Fruit fly (Drosophila melanogaster): ENCODE measurements around the gene CG7272.

DNA sequence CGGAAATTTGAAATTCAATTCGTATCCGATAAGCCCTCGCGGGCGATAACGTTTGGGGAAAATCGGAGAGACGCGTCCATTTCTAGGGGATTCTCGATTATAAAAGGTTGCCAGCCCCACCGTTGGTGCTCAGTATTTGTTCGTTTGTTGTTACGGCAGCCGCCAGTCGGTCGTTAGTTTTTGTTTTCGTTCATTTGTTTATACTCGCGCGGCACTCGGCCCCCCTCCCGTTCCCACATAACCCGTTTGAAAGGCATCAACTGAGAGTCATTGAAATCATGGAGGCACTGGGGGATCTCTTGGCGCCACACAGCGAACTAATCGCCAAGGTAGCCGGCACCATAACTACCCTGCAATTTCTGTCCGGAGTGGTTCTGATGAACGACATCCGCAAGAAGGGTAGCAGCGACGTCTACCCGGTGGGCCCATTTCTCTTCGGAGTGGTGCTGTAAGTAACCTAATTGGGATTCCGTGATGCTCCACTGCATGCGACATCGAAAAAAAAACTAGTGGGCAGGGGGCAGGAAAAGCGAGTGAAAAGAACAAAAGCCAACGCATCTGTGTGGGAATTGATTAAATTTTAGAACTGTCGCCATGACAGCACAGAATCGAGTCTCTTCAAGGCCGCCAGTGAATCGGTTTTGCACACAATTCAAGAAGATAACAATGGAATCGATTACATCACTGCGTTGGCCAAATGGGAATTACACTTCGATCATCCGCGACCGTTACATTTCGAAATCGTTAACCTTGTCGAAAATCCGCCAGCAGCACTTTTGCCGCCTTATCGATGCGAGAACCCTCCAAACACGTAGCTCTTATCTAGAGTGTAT lies at the start of gene CG7272:
- TF ChIP-seq Myc (optimal IDR thresholded peaks at IDR 0.05) (no peak), insv (optimal IDR thresholded peaks at IDR 0.05) (no peak), ttk (optimal IDR thresholded peaks at IDR 0.05) (no peak)
